Worm (Caenorhabditis elegans): ENCODE measurements around the gene snu-13.
A peak's percentile ranks its signal among the peaks of the same experiment; 100 is the strongest.

Gene snu-13

DNA sequence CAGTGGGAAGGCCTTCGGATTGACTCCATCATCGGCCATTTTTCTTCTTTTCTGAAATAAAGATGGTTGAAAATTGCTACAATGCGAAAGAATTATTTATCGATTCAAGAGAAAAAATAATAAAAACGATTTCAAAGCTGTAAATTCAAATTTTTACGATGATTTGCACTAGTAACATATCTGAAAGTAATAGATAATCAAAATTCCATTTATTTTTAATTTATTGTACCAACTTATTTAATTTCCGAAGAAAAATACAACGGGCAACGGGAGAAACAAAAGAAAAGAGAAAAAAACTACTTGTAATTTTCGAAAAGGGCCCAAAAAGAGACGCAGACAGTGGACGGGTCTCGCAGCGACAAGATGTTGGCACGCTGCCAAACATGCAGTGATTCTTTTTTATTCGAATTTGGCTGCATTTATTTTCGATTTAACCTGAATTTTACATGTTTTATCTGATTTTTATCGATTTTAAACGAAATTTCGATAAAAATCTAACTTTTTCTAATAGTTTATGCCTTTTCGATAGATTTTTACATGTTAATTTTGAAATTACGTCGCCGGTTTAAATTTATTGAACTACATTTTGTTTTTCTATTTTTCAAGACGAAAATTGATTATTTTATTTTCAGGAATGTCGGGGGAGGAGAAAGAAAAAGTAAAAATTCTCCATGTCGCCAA, at the start of gene snu-13, which contains the start of gene rsp-7:
snu-13 (minus strand) TSS at position 51 of the 681 bp plus-strand sequence.
rsp-7 (plus strand) TSS at position 631 of the 681 bp plus-strand sequence.
- TF ChIP-seq dmd-4 (tag; optimal IDR thresholded peaks at IDR 0.05; ENCODE audit: borderline replicate concordance), result no peak
- no peak for TF ChIP-seq pax-1 (tag; optimal IDR thresholded peaks at IDR 0.05)
- TF ChIP-seq Y22D7AL.16 (tag; optimal IDR thresholded peaks at IDR 0.05), result no peak
- TF ChIP-seq pha-4 (tag; optimal IDR thresholded peaks at IDR 0.05), result no peak
- TF ChIP-seq lin-11 (tag; optimal IDR thresholded peaks at IDR 0.05), result no peak
- TF ChIP-seq che-1 (tag; optimal IDR thresholded peaks at IDR 0.05), result no peak
- no peak for TF ChIP-seq ceh-9 (tag; optimal IDR thresholded peaks at IDR 0.05)
- TF ChIP-seq unc-86 (tag; optimal IDR thresholded peaks at IDR 0.05), result no peak
- no peak for TF ChIP-seq sox-4 (tag; optimal IDR thresholded peaks at IDR 0.05)
- TF ChIP-seq ttx-3 (tag; optimal IDR thresholded peaks at IDR 0.05), result no peak
- no peak for TF ChIP-seq madf-2 (tag; optimal IDR thresholded peaks at IDR 0.05)
- TF ChIP-seq gmeb-2 (tag; optimal IDR thresholded peaks at IDR 0.05), result no peak
- TF ChIP-seq pag-3 (tag; optimal IDR thresholded peaks at IDR 0.05; ENCODE audit: borderline replicate concordance), result no peak
- no peak for TF ChIP-seq npax-4 (tag; optimal IDR thresholded peaks at IDR 0.05)
- TF ChIP-seq ceh-45 (GFP tag; IDR thresholded peaks at IDR 0.05), result no peak
- TF ChIP-seq ceh-48 (tag; optimal IDR thresholded peaks at IDR 0.05), result no peak
- TF ChIP-seq C38D4.7 (GFP tag; optimal IDR thresholded peaks at IDR 0.05), result no peak
- no peak for TF ChIP-seq ceh-6 (GFP tag; optimal IDR thresholded peaks at IDR 0.05)
- no peak for TF ChIP-seq pros-1 (tag; optimal IDR thresholded peaks at IDR 0.05)
- no peak for TF ChIP-seq K02D7.2 (tag; optimal IDR thresholded peaks at IDR 0.05)
- no peak for TF ChIP-seq fkh-10 (GFP tag; optimal IDR thresholded peaks at IDR 0.05)
- no peak for TF ChIP-seq fkh-6 (tag; optimal IDR thresholded peaks at IDR 0.05)
- TF ChIP-seq sox-2 (GFP tag; IDR thresholded peaks at IDR 0.05), result 0 out of 2 replicates have a peak, but pooled peaks have one; percentile 2
- TF ChIP-seq elt-4 (tag; optimal IDR thresholded peaks at IDR 0.05), result no peak
- no peak for TF ChIP-seq eyg-1 (tag; optimal IDR thresholded peaks at IDR 0.05)
- TF ChIP-seq ref-2 (tag; optimal IDR thresholded peaks at IDR 0.05), result no peak
- TF ChIP-seq nhr-11 (tag; optimal IDR thresholded peaks at IDR 0.05), result no peak
- no peak for TF ChIP-seq hlh-15 (tag; optimal IDR thresholded peaks at IDR 0.05)
- no peak for TF ChIP-seq ets-4 (tag; optimal IDR thresholded peaks at IDR 0.05)
- TF ChIP-seq unc-42 (tag; optimal IDR thresholded peaks at IDR 0.05), result peak; percentile 14
- no peak for TF ChIP-seq K09A11.1 (tag; optimal IDR thresholded peaks at IDR 0.05; ENCODE audit: insufficient read depth)
- TF ChIP-seq C08G9.2 (tag; optimal IDR thresholded peaks at IDR 0.05), result no peak
- TF ChIP-seq ceh-30 (tag; optimal IDR thresholded peaks at IDR 0.05), result no peak
- TF ChIP-seq ama-1 (optimal IDR thresholded peaks at IDR 0.05), result no peak
- TF ChIP-seq tbx-7 (tag; optimal IDR thresholded peaks at IDR 0.05), result no peak
- peak; percentile 12 for TF ChIP-seq ceh-31 (tag; optimal IDR thresholded peaks at IDR 0.05)
- no peak for TF ChIP-seq syd-9 (tag; optimal IDR thresholded peaks at IDR 0.05)
- no peak for TF ChIP-seq hlh-8 (tag; optimal IDR thresholded peaks at IDR 0.05)
- TF ChIP-seq ceh-2 (tag; optimal IDR thresholded peaks at IDR 0.05), result no peak
- no peak for TF ChIP-seq ceh-22 (tag; optimal IDR thresholded peaks at IDR 0.05)
- no peak for TF ChIP-seq ceh-24 (tag; optimal IDR thresholded peaks at IDR 0.05)
- no peak for TF ChIP-seq fax-1 (tag; optimal IDR thresholded peaks at IDR 0.05)
- TF ChIP-seq tbx-2 (tag; optimal IDR thresholded peaks at IDR 0.05), result peak; percentile 4
- TF ChIP-seq rnt-1 (tag; optimal IDR thresholded peaks at IDR 0.05), result no peak
- no peak for TF ChIP-seq F13H6.1 (tag; optimal IDR thresholded peaks at IDR 0.05)
- no peak for TF ChIP-seq ceh-19 (GFP tag; optimal IDR thresholded peaks at IDR 0.05)
- peak; percentile 49 for TF ChIP-seq nfya-1 (tag; optimal IDR thresholded peaks at IDR 0.05)
- no peak for TF ChIP-seq sdc-2 (tag; optimal IDR thresholded peaks at IDR 0.05)
- no peak for TF ChIP-seq mec-3 (tag; optimal IDR thresholded peaks at IDR 0.05; ENCODE audit: borderline replicate concordance)
- TF ChIP-seq elt-2 (tag; optimal IDR thresholded peaks at IDR 0.05), result peak; percentile 8
- peak; percentile 7 for TF ChIP-seq ceh-18 (tag; optimal IDR thresholded peaks at IDR 0.05)
- TF ChIP-seq ahr-1 (tag; optimal IDR thresholded peaks at IDR 0.05), result no peak
- TF ChIP-seq ceh-34 (tag; optimal IDR thresholded peaks at IDR 0.05), result no peak
- no peak for TF ChIP-seq zip-5 (tag; optimal IDR thresholded peaks at IDR 0.05)
